Fruit fly (Drosophila melanogaster) whole organism, embryonic: ENCODE results near the gene CG44303.

Experiments used
- CG34376 ChIP-seq: fragments of 200-800 bp; sonication (Bioruptor generic); optimal IDR thresholded peaks from 2 replicates; lab custom pipeline; 2018; ENCODE audit warnings: missing biosample characterization, mild to moderate bottlenecking, missing genetic modification characterization
- CG8478 ChIP-seq: fragments of >200 bp; optimal IDR thresholded peaks from 2 replicates; lab custom pipeline; 2018
- CTCF ChIP-seq: fragments of 200-800 bp; sonication (Bioruptor generic); optimal IDR thresholded peaks from 2 replicates; lab custom pipeline; 2017; ENCODE audit warnings: missing biosample characterization, mild to moderate bottlenecking, missing genetic modification characterization, moderate library complexity
- Dbx ChIP-seq: fragments of 200-800 bp; sonication (Bioruptor generic); IDR thresholded peaks from 3 replicates; pipeline ENCODE4 v1.3.6; 2022; ENCODE audit warnings: missing biosample characterization, missing genetic modification characterization
- Myb ChIP-seq: fragments of 200-800 bp; sonication (Bioruptor generic); optimal IDR thresholded peaks from 2 replicates; lab custom pipeline; 2016; ENCODE audit warnings: missing biosample characterization, missing genetic modification characterization
- Trl ChIP-seq, 3 experiments: fragments of >200 bp in 2 of 3; fragments of 200-800 bp in 1 of 3; sonication (Bioruptor generic) in 1 of 3; optimal IDR thresholded peaks; 2 replicates in 1 of 3; 3 replicates in 2 of 3; lab custom pipeline; 2016 to 2017; ENCODE audit warnings: missing biosample characterization in 1 of 3, missing genetic modification characterization in 1 of 3
- otp ChIP-seq: fragments of 200-800 bp; sonication (Bioruptor generic); IDR thresholded peaks from 3 replicates; pipeline ENCODE4, ENCODE4 v1.3.6; 2022; ENCODE audit warnings: missing biosample characterization, missing genetic modification characterization
- slp2 ChIP-seq: fragments of 200-800 bp; sonication (Bioruptor generic); optimal IDR thresholded peaks from 2 replicates; lab custom pipeline; 2016; ENCODE audit warnings: missing biosample characterization, missing genetic modification characterization

DNA sequence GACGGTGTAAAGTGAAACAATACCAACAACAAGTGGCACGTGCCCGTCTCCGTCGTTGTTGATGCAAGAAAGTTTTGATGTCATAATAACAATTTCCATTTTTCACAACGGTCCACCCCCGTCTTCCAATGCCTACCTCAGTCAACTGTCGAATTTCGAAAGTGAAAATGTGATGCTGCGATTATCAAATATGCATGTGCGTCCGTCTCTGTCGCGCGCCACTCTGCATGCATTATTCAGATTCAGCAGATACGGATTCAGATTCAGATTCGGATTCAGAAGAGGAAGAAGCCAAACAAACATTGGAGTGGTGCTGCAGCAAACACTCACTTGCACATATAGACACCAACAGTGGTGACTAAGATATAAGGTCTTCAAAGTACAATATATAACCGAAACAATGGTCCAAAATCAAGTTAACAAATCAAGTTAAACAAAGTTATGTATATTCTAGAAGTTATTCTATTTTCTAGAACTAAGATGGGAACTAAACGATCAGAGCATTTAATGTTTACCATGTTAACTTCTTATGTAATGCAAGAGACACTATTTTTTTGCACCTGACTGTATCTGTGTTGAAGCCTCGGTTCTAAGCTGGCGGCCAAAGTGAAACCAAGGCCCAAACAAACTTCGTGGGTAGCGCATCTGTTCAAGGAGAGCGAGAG is 44.5 kb downstream of the CG44303 start:
- TF ChIP-seq CTCF (GFP tag; lab: Kevin White, UChicago) (no peak), Dbx (no peak), otp (GFP tag; lab: Robert Waterston, UW) (no peak), slp2 (GFP tag; lab: Kevin White, UChicago) (no peak), CG34376 (GFP tag; lab: Kevin White, UChicago) (no peak), Trl (optimal IDR thresholded peaks at IDR 0.05; lab: Kevin White, UChicago) (no peak), Trl (GFP tag; optimal IDR thresholded peaks at IDR 0.05; lab: Kevin White, UChicago) (no peak), Myb (no peak), CG8478 (lab: Kevin White, UChicago) (no peak)
